Worm (Caenorhabditis elegans) whole organism, mixed stage, embryonic: Measurements from ENCODE around the gene Y43B11AL.1.

Source experiments
- bed-3 ChIP-seq: fragments of 200-800 bp; sonication (Bioruptor generic); optimal IDR thresholded peaks from 3 replicates; lab custom pipeline; 2018; ENCODE audit warnings: mild to moderate bottlenecking, missing genetic modification characterization, moderate library complexity, missing compliant biosample characterization
- mab-5 ChIP-seq: fragments of 150-350 bp; optimal IDR thresholded peaks from 2 replicates; lab custom pipeline; 2014; ENCODE audit warnings: missing biosample characterization, missing genetic modification characterization
- nhr-237 ChIP-seq: fragments of 150-350 bp; optimal IDR thresholded peaks from 2 replicates; lab custom pipeline; 2014; ENCODE audit warnings: missing biosample characterization, missing genetic modification characterization
- tbx-8 ChIP-seq: fragments of 200-800 bp; sonication (Bioruptor generic); optimal IDR thresholded peaks from 2 replicates; lab custom pipeline; 2018; ENCODE audit warnings: mild to moderate bottlenecking, missing genetic modification characterization, moderate library complexity, missing compliant biosample characterization

- TF ChIP-seq nhr-237, result no peak
- no peak for TF ChIP-seq bed-3 (GFP tag; lab: Kevin White, UChicago)
- no peak for TF ChIP-seq tbx-8 (GFP tag; lab: Kevin White, UChicago)
- no peak for TF ChIP-seq mab-5 (tag; lab: Kevin White, UChicago)
Measured at ce11 chrIV:7057677-7058076, 7.4 kb upstream of the Y43B11AL.1 start, which contains the start of gene srx-50.
